Fruit fly (Drosophila melanogaster): ENCODE data around the gene Gba1a.

Gene Gba1a

dm6 chr3R:23726740-23727139 lies 26.3 kb downstream of the Gba1a start (continued):
- TF ChIP-seq luna (GFP tag; optimal IDR thresholded peaks at IDR 0.05): peak; percentile 1
- TF ChIP-seq Sox102F (GFP tag; optimal IDR thresholded peaks at IDR 0.05): peak; percentile 81
- TF ChIP-seq CG6854 (GFP tag; optimal IDR thresholded peaks at IDR 0.05): peak; percentile 78
- TF ChIP-seq ase (GFP tag; IDR thresholded peaks at IDR 0.05): no peak; the same call in 2 of the 3 replicates
- TF ChIP-seq CG15479 (GFP tag; optimal IDR thresholded peaks at IDR 0.05): no peak
- peak; percentile 40; the same call in 1 of the 2 replicates for TF ChIP-seq CG43689 (GFP tag; IDR thresholded peaks at IDR 0.05)
- peak; percentile 28; the same call in 2 of the 3 replicates for TF ChIP-seq croc (GFP tag; conservative IDR thresholded peaks at IDR 0.05)
- no peak for TF ChIP-seq nom (GFP tag; optimal IDR thresholded peaks at IDR 0.05)
- no peak for TF ChIP-seq Tbp (GFP tag; optimal IDR thresholded peaks at IDR 0.05)
- TF ChIP-seq Nf-YA (GFP tag; IDR thresholded peaks at IDR 0.05): peak; percentile 55
- TF ChIP-seq Sry-β (GFP tag; optimal IDR thresholded peaks at IDR 0.05): no peak
- peak; percentile 68 for TF ChIP-seq Adf1 (GFP tag; IDR thresholded peaks at IDR 0.05)
- TF ChIP-seq wek (GFP tag; optimal IDR thresholded peaks at IDR 0.05): no peak
- peak; percentile 73 for TF ChIP-seq HLH54F (GFP tag; optimal IDR thresholded peaks at IDR 0.05)
- TF ChIP-seq CG2889 (GFP tag; IDR thresholded peaks at IDR 0.05): peak; percentile 78; the same call in 1 of the 3 replicates
- TF ChIP-seq CG4707 (GFP tag; optimal IDR thresholded peaks at IDR 0.05): no peak
- TF ChIP-seq unc-4 (GFP tag; IDR thresholded peaks at IDR 0.05; ENCODE audit: partially characterized antibody): no peak
- TF ChIP-seq CG17612 (GFP tag; IDR thresholded peaks at IDR 0.05): peak; percentile 80
- TF ChIP-seq Nf-YC (tag; optimal IDR thresholded peaks at IDR 0.05): peak; percentile 35
- TF ChIP-seq gt (GFP tag; IDR thresholded peaks at IDR 0.05): no peak
- no peak for TF ChIP-seq CG2199 (GFP tag; IDR thresholded peaks at IDR 0.05)
- TF ChIP-seq CG12219 (GFP tag; optimal IDR thresholded peaks at IDR 0.05): peak; percentile 57
- peak; percentile 77 for TF ChIP-seq CG2712 (tag; optimal IDR thresholded peaks at IDR 0.05)
- no peak for TF ChIP-seq CG14965 (GFP tag; optimal IDR thresholded peaks at IDR 0.05; ENCODE audit: borderline replicate concordance)
- peak; percentile 27 for TF ChIP-seq CG10274 (GFP tag; optimal IDR thresholded peaks at IDR 0.05)
- TF ChIP-seq CHES-1-like (GFP tag; optimal IDR thresholded peaks at IDR 0.05): peak; percentile 58
- no peak for TF ChIP-seq CG6791 (GFP tag; IDR thresholded peaks at IDR 0.05; ENCODE audit: partially characterized antibody)
- peak; percentile 1 for TF ChIP-seq CG31365 (tag; optimal IDR thresholded peaks at IDR 0.05)
- peak; percentile 49 for TF ChIP-seq CG10462 (GFP tag; optimal IDR thresholded peaks at IDR 0.05)
- peak; percentile 71 for TF ChIP-seq nmo (GFP tag; optimal IDR thresholded peaks at IDR 0.05)
- peak; percentile 42 for TF ChIP-seq Myb (GFP tag; optimal IDR thresholded peaks at IDR 0.05)
- TF ChIP-seq CG42726 (GFP tag; IDR thresholded peaks at IDR 0.05; ENCODE audit: partially characterized antibody): no peak
- peak; percentile 83 for TF ChIP-seq BtbVII (GFP tag; optimal IDR thresholded peaks at IDR 0.05)
- TF ChIP-seq CG9876 (GFP tag; optimal IDR thresholded peaks at IDR 0.05): peak; percentile 1
- TF ChIP-seq CG1792 (GFP tag; optimal IDR thresholded peaks at IDR 0.05): peak; percentile 41
- peak; percentile 75 for TF ChIP-seq CG17361 (GFP tag; IDR thresholded peaks at IDR 0.05)
- peak; percentile 13 for TF ChIP-seq repo (GFP tag; optimal IDR thresholded peaks at IDR 0.05)
- peak; percentile 95 for TF ChIP-seq Med (GFP tag)
- TF ChIP-seq mam (GFP tag; optimal IDR thresholded peaks at IDR 0.05): peak; percentile 85
- TF ChIP-seq pros (GFP tag; optimal IDR thresholded peaks at IDR 0.05): no peak

dm6 chr3R:23727657-23728056 lies 27.2 kb downstream of the Gba1a start:
- TF ChIP-seq CG15011 (GFP tag; optimal IDR thresholded peaks at IDR 0.05) (no peak), sd (tag; optimal IDR thresholded peaks at IDR 0.05) (no peak), bigmax (GFP tag; optimal IDR thresholded peaks at IDR 0.05) (no peak), exex (tag; optimal IDR thresholded peaks at IDR 0.05) (peak; percentile 96)
